Worm (Caenorhabditis elegans) whole organism, L3 larva: ENCODE data around the gene F09G2.1.

ENCODE experiments used
- R02D3.7 ChIP-seq: fragments of 150-350 bp; optimal IDR thresholded peaks from 2 replicates; lab custom pipeline; 2014; ENCODE audit warnings: missing biosample characterization, missing genetic modification characterization
- ZK546.5 ChIP-seq: sonication (generic microtip); optimal IDR thresholded peaks from 2 replicates; lab custom pipeline; 2017; ENCODE audit warnings: missing biosample characterization, missing genetic modification characterization
- aly-2 ChIP-seq: fragments of 150-350 bp; optimal IDR thresholded peaks from 2 replicates; lab custom pipeline; 2014; ENCODE audit warnings: missing biosample characterization, missing genetic modification characterization
- ama-1 ChIP-seq: fragments of 150-350 bp; optimal IDR thresholded peaks from 2 replicates; lab custom pipeline; 2018
- ceh-16 ChIP-seq: sonication (generic microtip); optimal IDR thresholded peaks from 2 replicates; lab custom pipeline; 2017; ENCODE audit warnings: missing biosample characterization, missing genetic modification characterization
- ceh-28 ChIP-seq: fragments of 150-350 bp; optimal IDR thresholded peaks from 2 replicates; lab custom pipeline; 2014; ENCODE audit warnings: missing biosample characterization, missing genetic modification reagents, missing genetic modification characterization
- ceh-82 ChIP-seq: fragments of 150-350 bp; optimal IDR thresholded peaks from 2 replicates; lab custom pipeline; 2014; ENCODE audit warnings: missing biosample characterization, missing genetic modification characterization
- ceh-9 ChIP-seq: sonication (generic microtip); optimal IDR thresholded peaks from 2 replicates; lab custom pipeline; 2018; ENCODE audit warnings: missing biosample characterization, missing genetic modification characterization
- daf-12 ChIP-seq: fragments of 150-350 bp; optimal IDR thresholded peaks from 2 replicates; lab custom pipeline; 2014; ENCODE audit warnings: missing biosample characterization, missing genetic modification reagents, missing genetic modification characterization
- egl-27 ChIP-seq: sonication (generic microtip); optimal IDR thresholded peaks from 4 replicates; lab custom pipeline; 2017; ENCODE audit warnings: missing biosample characterization, missing genetic modification reagents, missing genetic modification characterization
- egl-5 ChIP-seq: fragments of 150-350 bp; optimal IDR thresholded peaks from 2 replicates; lab custom pipeline; 2017; ENCODE audit warnings: missing biosample characterization, missing genetic modification reagents, missing genetic modification characterization, inconsistent platforms
- elt-1 ChIP-seq: fragments of 150-350 bp; optimal IDR thresholded peaks from 2 replicates; lab custom pipeline; 2014; ENCODE audit warnings: missing biosample characterization, missing genetic modification characterization
- elt-2 ChIP-seq: sonication (generic microtip); optimal IDR thresholded peaks from 2 replicates; lab custom pipeline; 2016; ENCODE audit warnings: missing genetic modification reagents, mild to moderate bottlenecking, missing genetic modification characterization, missing compliant biosample characterization
- elt-3 ChIP-seq, 3 experiments: fragments of 150-350 bp in 1 of 3; sonication (generic microtip) in 2 of 3; optimal IDR thresholded peaks; 2 replicates in 2 of 3; 4 replicates in 1 of 3; lab custom pipeline; 2014 to 2017; ENCODE audit warnings: missing biosample characterization in 3 of 3, missing genetic modification characterization in 3 of 3
- eor-1 ChIP-seq, 2 experiments: fragments of 150-350 bp; optimal IDR thresholded peaks; 2 replicates each; lab custom pipeline; 2014 to 2018; ENCODE audit warnings: missing biosample characterization in 2 of 2, missing genetic modification characterization in 2 of 2
- fkh-10 ChIP-seq: sonication (generic microtip); optimal IDR thresholded peaks from 2 replicates; lab custom pipeline; 2017; ENCODE audit warnings: missing biosample characterization, missing genetic modification reagents, missing genetic modification characterization
- fkh-2 ChIP-seq: fragments of 150-350 bp; optimal IDR thresholded peaks from 2 replicates; lab custom pipeline; 2014; ENCODE audit warnings: missing biosample characterization, missing genetic modification reagents, missing genetic modification characterization
- fos-1 ChIP-seq: fragments of 150-350 bp; optimal IDR thresholded peaks from 2 replicates; lab custom pipeline; 2014; ENCODE audit warnings: missing biosample characterization, missing genetic modification characterization
- hmg-11 ChIP-seq: sonication (generic microtip); optimal IDR thresholded peaks from 2 replicates; lab custom pipeline; 2016; ENCODE audit warnings: missing genetic modification characterization, missing compliant biosample characterization
- jun-1 ChIP-seq: fragments of 150-350 bp; optimal IDR thresholded peaks from 2 replicates; lab custom pipeline; 2014; ENCODE audit warnings: missing biosample characterization, missing genetic modification reagents, missing genetic modification characterization
- lin-15B ChIP-seq: fragments of 150-350 bp; optimal IDR thresholded peaks from 2 replicates; lab custom pipeline; 2014; ENCODE audit warnings: missing biosample characterization, missing genetic modification characterization
- lin-39 ChIP-seq: fragments of 150-350 bp; optimal IDR thresholded peaks from 2 replicates; lab custom pipeline; 2018; ENCODE audit warnings: missing biosample characterization, missing genetic modification reagents, missing genetic modification characterization
- lsy-12 ChIP-seq: sonication (generic microtip); optimal IDR thresholded peaks from 2 replicates; lab custom pipeline; 2016; ENCODE audit warnings: mild to moderate bottlenecking, missing genetic modification characterization, missing compliant biosample characterization
- mdl-1 ChIP-seq: fragments of 150-350 bp; optimal IDR thresholded peaks from 2 replicates; lab custom pipeline; 2014; ENCODE audit warnings: missing biosample characterization, missing genetic modification characterization
- mml-1 ChIP-seq: fragments of 150-350 bp; sonication (generic microtip); optimal IDR thresholded peaks from 3 replicates; lab custom pipeline; 2014; ENCODE audit warnings: missing biosample characterization, missing genetic modification characterization
- nfya-1 ChIP-seq: sonication (generic microtip); optimal IDR thresholded peaks from 2 replicates; lab custom pipeline; 2017; ENCODE audit warnings: missing genetic modification characterization, mild to moderate bottlenecking, missing compliant biosample characterization, antibody characterized with exemption, moderate library complexity; ENCODE audit not compliant: insufficient read depth
- nhr-11 ChIP-seq: fragments of 150-350 bp; optimal IDR thresholded peaks from 2 replicates; lab custom pipeline; 2014; ENCODE audit warnings: missing biosample characterization, missing genetic modification characterization
- nhr-12 ChIP-seq: fragments of 150-350 bp; optimal IDR thresholded peaks from 2 replicates; lab custom pipeline; 2014; ENCODE audit warnings: missing biosample characterization, missing genetic modification characterization
- nhr-23 ChIP-seq: fragments of 150-350 bp; optimal IDR thresholded peaks from 2 replicates; lab custom pipeline; 2014; ENCODE audit warnings: missing biosample characterization, missing genetic modification reagents, missing genetic modification characterization
- nhr-237 ChIP-seq: fragments of 150-350 bp; optimal IDR thresholded peaks from 2 replicates; lab custom pipeline; 2014; ENCODE audit warnings: missing biosample characterization, missing genetic modification characterization
- nhr-25 ChIP-seq: sonication (generic microtip); optimal IDR thresholded peaks from 2 replicates; lab custom pipeline; 2017; ENCODE audit warnings: missing biosample characterization, missing genetic modification characterization
- nhr-28 ChIP-seq: fragments of 150-350 bp; optimal IDR thresholded peaks from 2 replicates; lab custom pipeline; 2014; ENCODE audit warnings: missing biosample characterization, missing genetic modification characterization
- nhr-43 ChIP-seq: sonication (generic microtip); optimal IDR thresholded peaks from 2 replicates; lab custom pipeline; 2016; ENCODE audit warnings: mild to moderate bottlenecking, missing genetic modification characterization, missing compliant biosample characterization; ENCODE audit not compliant: poor library complexity, severe bottlenecking
- nhr-67 ChIP-seq: fragments of 150-350 bp; optimal IDR thresholded peaks from 2 replicates; lab custom pipeline; 2014; ENCODE audit warnings: missing biosample characterization, missing genetic modification characterization
- nhr-76 ChIP-seq: fragments of 150-350 bp; sonication (generic microtip); optimal IDR thresholded peaks from 5 replicates; lab custom pipeline; 2014; ENCODE audit warnings: missing biosample characterization, missing genetic modification characterization
- nhr-77 ChIP-seq: fragments of 150-350 bp; optimal IDR thresholded peaks from 2 replicates; lab custom pipeline; 2014; ENCODE audit warnings: missing biosample characterization, missing genetic modification characterization
- pha-4 ChIP-seq: fragments of 150-350 bp; optimal IDR thresholded peaks from 2 replicates; lab custom pipeline; 2014; ENCODE audit warnings: missing biosample characterization, missing genetic modification reagents, missing genetic modification characterization
- pqm-1 ChIP-seq: fragments of 150-350 bp; optimal IDR thresholded peaks from 2 replicates; lab custom pipeline; 2017; ENCODE audit warnings: missing biosample characterization, missing genetic modification characterization, inconsistent platforms
- sea-2 ChIP-seq: fragments of 150-350 bp; sonication (generic microtip); optimal IDR thresholded peaks from 4 replicates; lab custom pipeline; 2014; ENCODE audit warnings: missing biosample characterization, missing genetic modification reagents, missing genetic modification characterization
- skn-1 ChIP-seq: fragments of 150-350 bp; optimal IDR thresholded peaks from 2 replicates; lab custom pipeline; 2014; ENCODE audit warnings: missing biosample characterization, missing genetic modification characterization
- snpc-4 ChIP-seq: fragments of 150-350 bp; optimal IDR thresholded peaks from 2 replicates; lab custom pipeline; 2014; ENCODE audit warnings: missing biosample characterization, missing genetic modification characterization
- tbx-2 ChIP-seq: sonication (generic microtip); optimal IDR thresholded peaks from 2 replicates; lab custom pipeline; 2016; ENCODE audit warnings: mild to moderate bottlenecking, missing genetic modification characterization, missing compliant biosample characterization
- unc-39 ChIP-seq: sonication (generic microtip); optimal IDR thresholded peaks from 4 replicates; lab custom pipeline; 2017; ENCODE audit warnings: missing biosample characterization, missing genetic modification characterization
- unc-62 ChIP-seq: fragments of 150-350 bp; sonication (generic microtip); optimal IDR thresholded peaks from 4 replicates; lab custom pipeline; 2014; ENCODE audit warnings: missing biosample characterization, missing genetic modification reagents, missing genetic modification characterization
- zag-1 ChIP-seq: fragments of 150-350 bp; optimal IDR thresholded peaks from 2 replicates; lab custom pipeline; 2014; ENCODE audit warnings: missing biosample characterization, missing genetic modification characterization
- ztf-11 ChIP-seq: fragments of 150-350 bp; optimal IDR thresholded peaks from 2 replicates; lab custom pipeline; 2014; ENCODE audit warnings: missing biosample characterization, missing genetic modification characterization
- ztf-4 ChIP-seq: fragments of 150-350 bp; optimal IDR thresholded peaks from 2 replicates; lab custom pipeline; 2014; ENCODE audit warnings: missing biosample characterization, missing genetic modification characterization

F09G2.1 gene

DNA sequence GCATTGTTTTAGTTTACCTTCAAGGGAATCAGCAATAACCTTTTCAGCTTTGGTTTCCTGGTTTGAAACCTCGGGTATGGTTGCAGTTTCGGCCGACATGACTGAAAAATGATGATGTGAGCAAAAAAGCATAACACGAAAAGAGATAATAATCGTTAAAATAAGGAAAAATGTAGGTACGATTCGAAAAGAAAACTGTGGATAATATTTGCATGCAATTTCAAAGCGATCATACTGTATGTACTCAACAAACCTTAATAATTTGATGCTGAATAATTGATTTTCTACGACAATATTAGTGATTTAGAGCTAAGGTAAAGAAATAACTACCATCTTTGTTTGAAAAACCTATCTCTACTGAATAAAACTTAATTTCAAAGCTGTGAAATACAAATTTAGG, 4.0 kb upstream of the F09G2.1 start, which contains the start of gene attf-2:
Gene attf-2 (minus strand): TSS at position 101 of the 400 bp plus-strand sequence.
- TF ChIP-seq lin-15B (tag; lab: Kevin White, UChicago): no peak
- TF ChIP-seq nhr-23 (tag; lab: Kevin White, UChicago): no peak
- TF ChIP-seq R02D3.7: no peak
- TF ChIP-seq fos-1: no peak
- TF ChIP-seq unc-39: no peak
- no peak for TF ChIP-seq nhr-43
- TF ChIP-seq elt-1 (tag; lab: Kevin White, UChicago): no peak
- TF ChIP-seq mml-1 (tag; lab: Kevin White, UChicago): no peak
- no peak for TF ChIP-seq ama-1 (lab: Kevin White, UChicago)

DNA sequence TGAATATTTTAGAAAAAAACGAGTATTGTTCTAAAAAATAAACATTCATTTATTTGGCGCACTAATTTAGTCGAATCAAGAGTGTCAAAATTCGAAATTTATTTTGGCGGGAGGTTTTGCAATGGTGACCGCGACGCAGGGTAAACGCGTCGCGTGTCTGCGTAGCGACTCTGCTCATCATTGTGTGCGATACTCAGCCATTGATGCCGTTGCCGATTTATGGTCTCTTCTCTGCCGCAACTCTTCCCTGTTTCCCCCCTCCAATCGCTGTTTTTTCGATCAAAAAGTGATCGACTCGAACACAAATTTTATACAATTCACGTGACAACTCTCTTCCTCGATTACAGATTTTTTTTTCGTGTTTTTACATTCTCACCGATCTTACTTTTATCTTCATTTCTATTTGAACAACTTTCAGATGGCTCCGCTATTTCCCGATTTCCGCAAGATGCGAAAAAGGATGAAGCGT, 3.5 kb upstream of the F09G2.1 start, which contains the start of gene F09G2.2:
Gene F09G2.2 (plus strand): TSS at position 419 of the 469 bp plus-strand sequence.
- TF ChIP-seq ztf-11 (tag; lab: Kevin White, UChicago): no peak
- peak; percentile 46 for TF ChIP-seq egl-27
- no peak for TF ChIP-seq ceh-9 (tag; lab: Kevin White, UChicago)
- TF ChIP-seq pqm-1 (tag; lab: Kevin White, UChicago): peak; percentile 75
- no peak for TF ChIP-seq unc-39
- TF ChIP-seq ztf-4 (tag; lab: Kevin White, UChicago): peak; percentile 32
- no peak for TF ChIP-seq elt-3 (tag; optimal IDR thresholded peaks at IDR 0.05; lab: Kevin White, UChicago)
- peak; percentile 78 for TF ChIP-seq ama-1 (lab: Kevin White, UChicago)
- TF ChIP-seq fkh-2 (tag; lab: Kevin White, UChicago): no peak
- peak; percentile 8 for TF ChIP-seq fkh-10 (GFP tag; lab: Kevin White, UChicago)
- peak; percentile 87 for TF ChIP-seq egl-5 (tag; lab: Kevin White, UChicago)
- no peak for TF ChIP-seq nhr-12 (tag; lab: Kevin White, UChicago)
- TF ChIP-seq zag-1 (tag; lab: Kevin White, UChicago): no peak
- TF ChIP-seq elt-1 (tag; lab: Kevin White, UChicago): peak; percentile 59
- no peak for TF ChIP-seq nhr-11 (tag; lab: Kevin White, UChicago)
- TF ChIP-seq pha-4 (tag; lab: Kevin White, UChicago): peak; percentile 89
- no peak for TF ChIP-seq nhr-237
- TF ChIP-seq nhr-25 (tag; lab: Kevin White, UChicago): peak; percentile 96
- peak; percentile 95 for TF ChIP-seq nfya-1 (tag; lab: Kevin White, UChicago)
- TF ChIP-seq eor-1 (tag; optimal IDR thresholded peaks at IDR 0.05; lab: Kevin White, UChicago): no peak
- peak; percentile 45 for TF ChIP-seq tbx-2 (tag; lab: Kevin White, UChicago)
- peak; percentile 82 for TF ChIP-seq snpc-4 (tag; lab: Kevin White, UChicago)
- no peak for TF ChIP-seq mml-1 (tag; lab: Kevin White, UChicago)
- TF ChIP-seq nhr-67: no peak
- TF ChIP-seq nhr-23 (tag; lab: Kevin White, UChicago): peak; percentile 96
- peak; percentile 97 for TF ChIP-seq lin-39 (tag; lab: Kevin White, UChicago)
- TF ChIP-seq nhr-28 (tag; lab: Kevin White, UChicago): no peak
- no peak for TF ChIP-seq ceh-16 (tag; lab: Kevin White, UChicago)
- peak; percentile 90 for TF ChIP-seq skn-1
- TF ChIP-seq nhr-43: peak; percentile 86
- TF ChIP-seq R02D3.7: peak; percentile 71
- TF ChIP-seq jun-1 (tag; lab: Kevin White, UChicago): peak; percentile 94
- TF ChIP-seq lsy-12 (tag; lab: Kevin White, UChicago): peak; percentile 67
- TF ChIP-seq ceh-82 (tag; lab: Kevin White, UChicago): peak; percentile 2
- no peak for TF ChIP-seq nhr-76 (tag; lab: Kevin White, UChicago)
- no peak for TF ChIP-seq daf-12
- peak; percentile 89 for TF ChIP-seq elt-2
- TF ChIP-seq mdl-1 (tag; lab: Kevin White, UChicago): no peak
- TF ChIP-seq fos-1: no peak
- peak; percentile 82 for TF ChIP-seq hmg-11
- no peak for TF ChIP-seq sea-2 (GFP tag; lab: Kevin White, UChicago)
- TF ChIP-seq ceh-28: peak; percentile 64
- TF ChIP-seq ZK546.5 (tag; lab: Kevin White, UChicago): peak; percentile 16
- peak; percentile 92 for TF ChIP-seq lin-15B (tag; lab: Kevin White, UChicago)
- TF ChIP-seq unc-62 (GFP tag; lab: Kevin White, UChicago): no peak
- no peak for TF ChIP-seq aly-2
- no peak for TF ChIP-seq nhr-77 (tag; lab: Kevin White, UChicago)
